Worm (Caenorhabditis elegans) whole organism, late embryonic: ENCODE data around the gene M02D8.5.

ENCODE experiments used
- C38D4.7 ChIP-seq: fragments of 200-800 bp; sonication (Bioruptor generic); optimal IDR thresholded peaks from 2 replicates; lab custom pipeline; 2018; ENCODE audit warnings: mild to moderate bottlenecking, missing genetic modification characterization, moderate library complexity, missing compliant biosample characterization
- F13H6.1 ChIP-seq: sonication (generic microtip); optimal IDR thresholded peaks from 2 replicates; lab custom pipeline; 2016; ENCODE audit warnings: missing genetic modification characterization, missing compliant biosample characterization
- K02D7.2 ChIP-seq: sonication (generic microtip); optimal IDR thresholded peaks from 2 replicates; lab custom pipeline; 2017; ENCODE audit warnings: mild to moderate bottlenecking, missing genetic modification characterization, missing compliant biosample characterization
- K09A11.1 ChIP-seq: sonication (generic microtip); optimal IDR thresholded peaks from 2 replicates; lab custom pipeline; 2017; ENCODE audit warnings: antibody characterized with exemption, mild to moderate bottlenecking, missing genetic modification characterization, missing compliant biosample characterization; ENCODE audit not compliant: insufficient read depth
- T23F11.4 ChIP-seq: fragments of 200-800 bp; sonication (Bioruptor generic); optimal IDR thresholded peaks from 2 replicates; lab custom pipeline; 2018; ENCODE audit warnings: mild to moderate bottlenecking, missing genetic modification characterization, missing compliant biosample characterization
- ahr-1 ChIP-seq: sonication (generic microtip); optimal IDR thresholded peaks from 2 replicates; lab custom pipeline; 2016; ENCODE audit warnings: missing genetic modification characterization, missing compliant biosample characterization
- ama-1 ChIP-seq: fragments of 150-350 bp; optimal IDR thresholded peaks from 2 replicates; lab custom pipeline; 2014
- ceh-19 ChIP-seq: fragments of 200-800 bp; sonication (Bioruptor generic); optimal IDR thresholded peaks from 2 replicates; lab custom pipeline; 2018; ENCODE audit warnings: mild to moderate bottlenecking, missing genetic modification characterization, missing compliant biosample characterization
- ceh-2 ChIP-seq: sonication (generic microtip); optimal IDR thresholded peaks from 2 replicates; lab custom pipeline; 2016; ENCODE audit warnings: missing genotype, missing genetic modification characterization, missing compliant biosample characterization
- ceh-24 ChIP-seq: sonication (generic microtip); optimal IDR thresholded peaks from 2 replicates; lab custom pipeline; 2016; ENCODE audit warnings: mild to moderate bottlenecking, missing genetic modification characterization, missing compliant biosample characterization
- ceh-31 ChIP-seq: sonication (generic microtip); optimal IDR thresholded peaks from 2 replicates; lab custom pipeline; 2016; ENCODE audit warnings: missing genetic modification characterization, missing compliant biosample characterization
- ceh-34 ChIP-seq: sonication (generic microtip); optimal IDR thresholded peaks from 2 replicates; lab custom pipeline; 2016; ENCODE audit warnings: mild to moderate bottlenecking, missing genetic modification characterization, missing compliant biosample characterization
- ceh-45 ChIP-seq: fragments of 200-800 bp; sonication (Bioruptor generic); IDR thresholded peaks from 2 replicates; pipeline ENCODE4 v1.3.6; 2022; ENCODE audit warnings: missing genetic modification reagents, missing genetic modification characterization, missing compliant biosample characterization
- ceh-48 ChIP-seq: sonication (generic microtip); optimal IDR thresholded peaks from 2 replicates; lab custom pipeline; 2016; ENCODE audit warnings: missing genetic modification characterization, inconsistent platforms, missing compliant biosample characterization
- ceh-6 ChIP-seq: fragments of 200-800 bp; sonication (Bioruptor generic); optimal IDR thresholded peaks from 2 replicates; lab custom pipeline; 2018; ENCODE audit warnings: mild to moderate bottlenecking, missing genetic modification characterization, missing compliant biosample characterization
- dmd-4 ChIP-seq: sonication (generic microtip); optimal IDR thresholded peaks from 2 replicates; lab custom pipeline; 2016; ENCODE audit warnings: borderline replicate concordance, missing genetic modification characterization, missing compliant biosample characterization
- elt-2 ChIP-seq: sonication (generic microtip); optimal IDR thresholded peaks from 2 replicates; lab custom pipeline; 2016; ENCODE audit warnings: missing genetic modification reagents, missing genetic modification characterization, missing compliant biosample characterization
- fax-1 ChIP-seq: sonication (generic microtip); optimal IDR thresholded peaks from 2 replicates; lab custom pipeline; 2016; ENCODE audit warnings: missing genotype, missing genetic modification characterization, missing compliant biosample characterization
- hlh-30 ChIP-seq: sonication (generic microtip); optimal IDR thresholded peaks from 2 replicates; lab custom pipeline; 2017; ENCODE audit warnings: antibody characterized with exemption, missing genetic modification characterization, missing compliant biosample characterization; ENCODE audit not compliant: insufficient read depth
- nfya-1 ChIP-seq: sonication (generic microtip); optimal IDR thresholded peaks from 2 replicates; lab custom pipeline; 2017; ENCODE audit warnings: missing genetic modification characterization, mild to moderate bottlenecking, missing compliant biosample characterization, antibody characterized with exemption, moderate library complexity
- nhr-11 ChIP-seq: fragments of 150-350 bp; optimal IDR thresholded peaks from 2 replicates; lab custom pipeline; 2014; ENCODE audit warnings: missing biosample characterization, missing genetic modification characterization
- nhr-232 ChIP-seq: sonication (generic microtip); optimal IDR thresholded peaks from 2 replicates; lab custom pipeline; 2016; ENCODE audit warnings: missing genetic modification characterization, missing compliant biosample characterization
- npax-4 ChIP-seq: sonication (generic microtip); optimal IDR thresholded peaks from 2 replicates; lab custom pipeline; 2016; ENCODE audit warnings: missing genetic modification characterization, missing compliant biosample characterization
- pag-3 ChIP-seq: sonication (generic microtip); optimal IDR thresholded peaks from 2 replicates; lab custom pipeline; 2016; ENCODE audit warnings: missing compliant biosample characterization, missing genetic modification characterization, borderline replicate concordance
- pax-1 ChIP-seq: fragments of 150-350 bp; optimal IDR thresholded peaks from 2 replicates; lab custom pipeline; 2014; ENCODE audit warnings: missing biosample characterization, missing genetic modification characterization
- pha-2 ChIP-seq: sonication (generic microtip); optimal IDR thresholded peaks from 2 replicates; lab custom pipeline; 2017; ENCODE audit warnings: mild to moderate bottlenecking, missing genetic modification characterization, missing compliant biosample characterization
- pros-1 ChIP-seq: fragments of 150-350 bp; optimal IDR thresholded peaks from 2 replicates; lab custom pipeline; 2014; ENCODE audit warnings: missing biosample characterization, missing genetic modification reagents, missing genetic modification characterization
- ref-2 ChIP-seq: sonication (generic microtip); optimal IDR thresholded peaks from 2 replicates; lab custom pipeline; 2016; ENCODE audit warnings: missing genetic modification characterization, missing compliant biosample characterization
- rnt-1 ChIP-seq: sonication (generic microtip); optimal IDR thresholded peaks from 2 replicates; lab custom pipeline; 2016; ENCODE audit warnings: missing genetic modification characterization, missing compliant biosample characterization
- sdc-2 ChIP-seq: sonication (generic microtip); optimal IDR thresholded peaks from 2 replicates; lab custom pipeline; 2016; ENCODE audit warnings: missing genotype, missing genetic modification characterization, missing compliant biosample characterization
- sox-2 ChIP-seq: fragments of 200-800 bp; sonication (Bioruptor generic); IDR thresholded peaks from 2 replicates; pipeline ENCODE4 v1.3.6; 2022; ENCODE audit warnings: missing genetic modification reagents, missing genetic modification characterization, missing compliant biosample characterization
- tbx-7 ChIP-seq: sonication (generic microtip); optimal IDR thresholded peaks from 2 replicates; lab custom pipeline; 2016; ENCODE audit warnings: missing genotype, missing genetic modification characterization, missing compliant biosample characterization
- ttx-3 ChIP-seq: sonication (generic microtip); optimal IDR thresholded peaks from 2 replicates; lab custom pipeline; 2016; ENCODE audit warnings: missing genetic modification reagents, missing genetic modification characterization, missing compliant biosample characterization
- unc-42 ChIP-seq: sonication (generic microtip); optimal IDR thresholded peaks from 2 replicates; lab custom pipeline; 2016; ENCODE audit warnings: missing genotype, missing genetic modification characterization, missing compliant biosample characterization
- zip-5 ChIP-seq: sonication (generic microtip); optimal IDR thresholded peaks from 2 replicates; lab custom pipeline; 2016; ENCODE audit warnings: missing genetic modification characterization, missing compliant biosample characterization

Gene M02D8.5

ce11 chrX:8711141-8711645 is 50.2 kb downstream of the M02D8.5 start, which contains the start of gene F53A9.1:
Gene F53A9.1 (plus strand): TSS chrX:8711595.
- TF ChIP-seq pag-3 (no peak), zip-5 (no peak), C38D4.7 (no peak), ceh-19 (GFP tag; lab: Kevin White, UChicago) (no peak), T23F11.4 (no peak), pros-1 (tag; lab: Kevin White, UChicago) (no peak), ttx-3 (tag; lab: Kevin White, UChicago) (no peak), elt-2 (no peak)

DNA sequence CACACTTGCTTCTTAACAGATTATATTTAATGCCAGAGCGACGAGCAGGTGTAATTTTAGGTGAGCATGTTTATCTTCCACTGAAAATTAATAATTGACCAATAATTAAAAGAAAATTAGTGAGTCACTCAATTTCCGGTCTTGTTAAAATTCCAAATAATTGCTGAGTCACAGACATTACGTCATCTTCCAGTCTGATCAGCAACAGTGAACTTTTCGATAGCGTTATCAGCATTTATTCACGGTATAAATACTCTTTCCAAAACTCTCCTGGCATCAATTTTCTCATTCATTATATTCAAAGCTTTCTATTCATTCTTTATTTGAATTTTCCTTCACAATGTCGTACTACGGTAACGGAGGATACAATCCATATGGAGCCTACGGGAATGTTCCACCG is 52.0 kb downstream of the M02D8.5 start, which contains the start of gene kreg-1:
kreg-1 (plus strand) TSS at position 341 of the 400 bp plus-strand sequence.
- TF ChIP-seq unc-42 (tag; lab: Kevin White, UChicago) (no peak), nhr-232 (tag; lab: Kevin White, UChicago) (no peak), ama-1 (lab: Kevin White, UChicago) (no peak), F13H6.1 (no peak), ref-2 (tag; lab: Kevin White, UChicago) (no peak), ceh-2 (tag; lab: Kevin White, UChicago) (no peak), ahr-1 (no peak), ceh-31 (no peak), sdc-2 (tag; lab: Kevin White, UChicago) (no peak), pros-1 (tag; lab: Kevin White, UChicago) (no peak), ceh-24 (tag; lab: Kevin White, UChicago) (no peak), pha-2 (tag; lab: Kevin White, UChicago) (no peak)

DNA sequence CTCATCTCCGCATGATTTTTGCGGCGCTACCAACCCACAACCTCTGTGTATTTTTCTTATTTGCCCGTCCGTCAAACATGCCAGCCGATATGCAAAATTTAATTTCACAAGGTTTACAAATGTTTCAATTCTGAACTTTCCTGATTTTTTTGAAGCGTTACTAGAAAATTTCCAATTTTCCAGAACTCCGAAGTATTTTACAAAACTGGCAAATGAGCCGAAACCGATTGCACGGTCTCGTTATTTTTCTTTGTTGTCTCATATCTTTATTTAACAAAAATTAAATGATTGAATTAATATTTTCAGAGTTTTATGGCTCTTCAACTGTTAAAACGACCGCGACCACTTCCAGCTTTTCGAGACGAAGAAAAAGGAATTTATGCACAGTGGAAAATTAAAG is 53.3 kb downstream of the M02D8.5 start, which contains the start of gene F53A9.3:
F53A9.3 (plus strand) TSS at position 301 of the 400 bp plus-strand sequence.
- TF ChIP-seq fax-1: no peak
- no peak for TF ChIP-seq pax-1 (tag; lab: Kevin White, UChicago)
- no peak for TF ChIP-seq hlh-30 (tag; lab: Kevin White, UChicago)
- TF ChIP-seq sox-2 (GFP tag; lab: Robert Waterston, UW): no peak
- no peak for TF ChIP-seq ceh-31
- no peak for TF ChIP-seq K09A11.1
- TF ChIP-seq ceh-24 (tag; lab: Kevin White, UChicago): no peak
- TF ChIP-seq rnt-1 (tag; lab: Kevin White, UChicago): no peak
- no peak for TF ChIP-seq npax-4
- TF ChIP-seq F13H6.1: no peak
- no peak for TF ChIP-seq nfya-1 (tag; lab: Kevin White, UChicago)
- no peak for TF ChIP-seq dmd-4 (tag; lab: Kevin White, UChicago)
- no peak for TF ChIP-seq ceh-48
- TF ChIP-seq nhr-11 (tag; lab: Kevin White, UChicago): no peak
- no peak for TF ChIP-seq ceh-6 (GFP tag; lab: Kevin White, UChicago)
- TF ChIP-seq ceh-2 (tag; lab: Kevin White, UChicago): no peak
- TF ChIP-seq, all 69 proteins: peak for 0

DNA sequence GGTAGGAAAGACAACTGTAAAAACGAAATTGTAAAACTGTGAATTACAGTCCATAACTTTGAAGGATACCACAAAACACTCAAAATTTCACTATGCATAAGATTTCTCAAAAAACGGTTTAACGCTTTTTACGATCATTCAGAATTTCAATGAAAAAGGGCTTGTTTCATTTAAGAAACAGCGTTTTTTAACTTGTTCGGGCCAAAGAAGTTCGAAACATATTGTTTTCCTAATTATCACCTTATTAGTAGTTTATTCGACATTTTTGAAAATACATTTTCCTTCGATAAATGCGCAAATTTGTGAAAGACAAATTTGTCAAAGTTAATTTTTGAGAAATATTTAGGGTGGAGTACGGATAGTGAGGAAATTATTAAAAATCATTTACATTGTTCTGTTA is 56.6 kb downstream of the M02D8.5 start:
- no peak for TF ChIP-seq tbx-7 (tag; lab: Kevin White, UChicago)
- no peak for TF ChIP-seq npax-4
- TF ChIP-seq rnt-1 (tag; lab: Kevin White, UChicago): no peak
- TF ChIP-seq unc-42 (tag; lab: Kevin White, UChicago): no peak
- no peak for TF ChIP-seq ceh-34
- no peak for TF ChIP-seq ceh-45 (GFP tag; lab: Robert Waterston, UW)
- no peak for TF ChIP-seq K02D7.2 (tag; lab: Kevin White, UChicago)
- no peak for TF ChIP-seq nhr-11 (tag; lab: Kevin White, UChicago)
- no peak for TF ChIP-seq ttx-3 (tag; lab: Kevin White, UChicago)
- no peak for TF ChIP-seq ceh-2 (tag; lab: Kevin White, UChicago)
- no peak for TF ChIP-seq zip-5
- TF ChIP-seq, all 69 proteins: peak for 0
